Worm (Caenorhabditis elegans): ENCODE results near the gene ergi-2.

DNA sequence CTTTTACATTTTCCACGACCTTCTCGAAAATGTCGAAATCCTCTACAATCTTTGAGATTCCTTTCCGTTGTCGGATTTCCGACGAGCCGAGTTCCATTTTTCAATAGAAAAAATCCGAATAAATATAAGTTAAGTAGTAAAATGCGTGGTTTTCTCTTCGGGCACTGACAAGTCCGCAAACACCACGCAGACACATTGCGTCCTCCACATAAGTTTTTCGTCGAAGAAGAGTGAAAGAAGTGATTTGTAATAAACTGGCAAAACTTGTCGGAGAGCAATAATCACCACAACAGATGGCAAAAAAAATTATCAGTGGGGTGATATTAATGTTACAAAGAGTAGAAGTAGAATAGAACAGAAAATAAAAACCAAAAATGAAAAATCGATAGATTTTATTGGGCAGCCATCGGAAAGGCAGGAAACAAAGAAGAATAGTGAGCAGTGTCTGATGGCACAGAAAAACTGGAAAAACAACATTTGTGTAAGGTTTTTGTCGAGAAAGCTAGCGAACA lies at the start of gene ergi-2:
- TF ChIP-seq ceh-36 (tag; optimal IDR thresholded peaks at IDR 0.05), result no peak
- no peak for TF ChIP-seq flt-1 (GFP tag; IDR thresholded peaks at IDR 0.05)
- no peak for TF ChIP-seq sea-1 (GFP tag; conservative IDR thresholded peaks at IDR 0.05)
- TF ChIP-seq tra-4 (tag; optimal IDR thresholded peaks at IDR 0.05), result no peak
- no peak for TF ChIP-seq ama-1 (optimal IDR thresholded peaks at IDR 0.05)
- TF ChIP-seq aly-1 (tag; optimal IDR thresholded peaks at IDR 0.05), result no peak
- TF ChIP-seq hmbx-1 (tag; optimal IDR thresholded peaks at IDR 0.05), result no peak
- no peak for TF ChIP-seq scrt-1 (GFP tag; IDR thresholded peaks at IDR 0.05)
- no peak for TF ChIP-seq tbx-11 (GFP tag; IDR thresholded peaks at IDR 0.05)

Measured in whole organism, early embryonic.